Fruit fly (Drosophila melanogaster) S2 (cell line): ENCODE results near the gene CG42588.

Source experiments
- CG8478 ChIP-seq: fragments of >200 bp; optimal IDR thresholded peaks from 2 replicates; lab custom pipeline; 2018
- CTCF ChIP-seq, 2 experiments: fragments of >200 bp; optimal IDR thresholded peaks; 2 replicates each; lab custom pipeline; 2018

The CG42588 gene

DNA sequence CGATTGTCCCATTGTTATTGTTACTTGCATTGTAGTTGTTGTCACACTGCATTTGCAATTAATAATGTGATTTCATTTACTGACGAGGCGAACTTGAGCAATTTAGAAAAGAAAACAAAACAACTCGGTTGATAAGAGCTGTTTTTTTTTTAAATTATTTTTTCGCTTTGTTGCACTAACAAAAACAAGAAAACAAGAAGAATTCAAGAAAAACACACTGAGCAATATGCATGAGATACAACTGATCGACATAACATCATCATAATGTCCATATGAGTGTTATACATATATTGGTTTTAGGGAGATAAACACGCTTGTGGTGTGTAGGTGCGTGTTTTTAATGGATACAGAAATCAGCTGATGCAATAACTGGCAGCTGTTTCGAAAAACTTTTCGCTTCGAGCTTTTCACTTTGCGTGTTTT is 11.6 kb upstream of the CG42588 start:
- TF ChIP-seq CG8478 (lab: Kevin White, UChicago) (no peak), CTCF (optimal IDR thresholded peaks at IDR 0.05; lab: Kevin White, UChicago) (no peak)

DNA sequence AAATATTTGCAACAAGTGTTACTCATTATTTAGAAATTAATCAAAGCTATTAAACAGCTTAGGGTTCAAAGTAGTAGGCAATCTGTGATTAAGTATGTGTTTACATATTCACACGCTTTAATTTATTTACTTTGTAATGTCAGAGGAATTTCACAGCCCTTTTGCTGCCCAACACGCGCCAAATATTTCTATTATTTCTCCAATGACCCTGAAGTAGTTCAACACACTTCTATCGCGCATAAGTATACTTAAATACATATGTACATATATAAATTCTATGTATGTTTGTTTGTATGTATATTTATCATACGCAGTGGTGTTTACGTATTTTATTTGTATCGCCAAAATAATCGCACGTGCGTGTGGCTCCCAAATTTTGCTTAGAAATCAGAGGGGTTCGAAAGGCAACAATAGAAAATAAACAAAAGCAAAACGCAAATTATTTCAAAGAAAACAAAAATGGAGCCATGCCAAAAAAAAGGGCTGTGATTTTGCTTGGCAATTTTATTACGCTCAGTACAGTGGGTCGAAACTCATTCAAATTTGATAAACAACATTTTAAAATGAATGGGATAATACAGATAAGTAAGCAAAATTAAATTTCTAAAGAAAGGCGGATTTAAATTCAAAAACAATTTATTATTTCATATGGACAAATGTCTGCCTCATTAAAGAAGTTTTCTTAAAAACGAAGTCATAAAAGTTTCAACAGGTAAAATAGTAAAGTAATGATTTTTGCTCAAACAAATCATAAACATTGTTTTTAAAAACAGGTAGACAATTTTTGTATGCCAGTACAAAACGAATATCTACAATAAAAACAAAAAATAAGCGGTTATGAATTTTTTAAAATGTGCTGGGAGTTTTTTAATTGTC is 10.7 kb upstream of the CG42588 start:
- no peak for TF ChIP-seq CTCF (optimal IDR thresholded peaks at IDR 0.05; lab: Kevin White, UChicago)

DNA sequence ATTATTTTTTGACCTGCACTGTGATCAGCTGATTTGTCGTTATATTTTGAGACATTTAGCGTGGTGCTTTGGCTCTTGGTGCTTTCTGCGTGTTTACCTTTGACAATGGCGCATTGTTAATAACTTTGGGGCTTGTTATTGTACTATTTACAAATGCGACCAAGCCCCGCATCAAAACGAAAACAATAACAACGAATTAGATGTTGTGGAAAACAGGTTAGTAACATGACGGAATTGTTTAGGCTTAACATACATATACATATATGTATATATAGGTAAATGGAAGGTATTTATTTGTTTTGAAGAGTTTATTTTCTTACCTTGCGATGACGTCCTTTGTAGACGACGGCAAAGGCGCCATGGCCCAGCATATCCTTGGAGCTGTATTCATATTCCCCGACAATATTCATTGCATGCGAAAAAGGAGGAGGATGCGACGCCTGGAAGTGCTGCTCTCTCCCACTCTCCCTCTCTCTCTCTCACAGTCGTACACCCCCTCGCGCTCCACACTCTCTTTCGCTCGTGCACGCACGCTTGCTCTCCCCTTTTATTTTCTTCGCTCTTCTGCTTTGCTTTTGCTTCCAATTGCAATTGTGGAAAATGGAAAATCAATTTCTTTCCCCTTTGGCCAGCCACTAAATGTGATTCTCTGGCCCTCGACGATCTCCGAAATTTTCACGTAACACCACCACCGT is 9.9 kb upstream of the CG42588 start:
- TF ChIP-seq CTCF (optimal IDR thresholded peaks at IDR 0.05; lab: Kevin White, UChicago) (no peak), CG8478 (lab: Kevin White, UChicago) (no peak)

DNA sequence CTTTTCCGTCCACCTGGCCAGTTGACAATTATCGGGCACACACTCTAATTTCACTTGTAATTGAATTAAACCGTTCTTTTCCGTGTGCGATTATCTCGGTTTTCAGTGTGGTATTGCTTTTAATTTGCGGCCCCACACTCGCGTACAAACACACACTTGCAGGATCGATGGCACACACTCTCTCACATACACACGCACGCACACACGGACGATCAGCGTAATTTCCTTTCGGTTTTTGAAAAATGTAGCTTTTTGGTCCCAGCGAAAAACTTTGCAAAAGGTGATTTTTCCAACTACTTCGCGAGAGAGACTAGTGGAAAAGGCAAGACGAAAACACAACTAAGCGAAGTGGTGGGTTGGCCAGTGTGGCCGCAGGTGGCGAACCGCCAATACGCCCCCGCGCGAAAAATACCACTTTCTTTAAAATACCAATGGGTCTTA is 9.3 kb upstream of the CG42588 start, which contains the start of gene Atg1:
TSS of gene Atg1 (minus strand) at position 387 of the 441 bp plus-strand sequence.
- TF ChIP-seq CTCF (optimal IDR thresholded peaks at IDR 0.05; lab: Kevin White, UChicago) = peak; percentile 6 to 15
- no peak for TF ChIP-seq CG8478 (lab: Kevin White, UChicago)

DNA sequence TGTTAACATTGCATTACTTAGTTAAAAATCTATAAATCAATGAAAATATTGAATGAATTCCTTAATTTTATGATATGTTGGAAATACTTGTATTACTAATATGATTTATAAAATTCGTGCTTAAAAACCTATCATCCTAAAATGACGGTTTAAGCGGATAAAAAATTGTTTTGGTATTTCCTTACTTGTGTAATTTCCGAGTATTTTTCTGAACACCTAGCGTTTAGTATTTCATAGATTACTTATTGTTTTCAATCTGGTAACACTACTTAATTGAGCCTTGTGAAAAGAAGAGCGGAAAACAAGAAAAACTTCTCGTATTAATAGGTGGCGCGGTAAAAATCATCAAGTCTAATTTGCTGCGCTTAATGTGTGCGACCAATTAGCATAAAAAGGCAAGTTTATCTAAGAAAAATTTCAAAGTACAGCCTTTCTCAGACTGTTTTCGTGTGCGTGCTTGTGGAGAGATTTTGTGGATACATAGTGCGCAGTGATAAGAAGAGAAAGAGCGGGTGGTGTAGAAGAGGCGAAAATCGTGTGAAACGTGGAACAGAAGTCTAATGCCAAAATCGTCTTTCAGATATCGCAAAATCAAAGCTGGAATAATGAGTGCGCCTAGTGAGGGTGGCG is 8.3 kb upstream of the CG42588 start, which contains the start of gene Sap130:
TSS of gene Sap130 (plus strand) at position 243 of the 630 bp plus-strand sequence.
- TF ChIP-seq CG8478 (lab: Kevin White, UChicago) (no peak), CTCF (optimal IDR thresholded peaks at IDR 0.05; lab: Kevin White, UChicago) (peak; percentile 35)

DNA sequence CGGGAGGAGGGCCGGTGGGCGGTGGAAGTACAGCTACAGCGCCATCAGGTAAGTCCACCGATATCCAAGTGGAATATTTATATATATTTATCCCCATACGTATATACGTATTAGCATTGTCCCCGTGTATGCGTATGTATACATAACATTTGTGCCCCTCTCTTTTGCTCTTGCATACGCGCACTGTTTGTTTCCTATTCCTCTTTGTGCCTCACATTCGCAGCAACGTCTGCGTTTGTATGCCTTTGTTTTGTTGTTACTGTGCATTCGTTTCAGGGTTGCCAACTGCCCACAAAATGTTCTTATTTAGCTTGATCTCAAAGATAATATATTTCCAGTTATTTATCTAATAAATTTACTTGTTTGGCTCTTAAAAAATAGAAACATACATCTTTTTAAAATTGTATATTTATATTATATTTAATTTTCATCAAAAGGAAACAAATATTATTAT is 7.7 kb upstream of the CG42588 start:
- no peak for TF ChIP-seq CG8478 (lab: Kevin White, UChicago)

DNA sequence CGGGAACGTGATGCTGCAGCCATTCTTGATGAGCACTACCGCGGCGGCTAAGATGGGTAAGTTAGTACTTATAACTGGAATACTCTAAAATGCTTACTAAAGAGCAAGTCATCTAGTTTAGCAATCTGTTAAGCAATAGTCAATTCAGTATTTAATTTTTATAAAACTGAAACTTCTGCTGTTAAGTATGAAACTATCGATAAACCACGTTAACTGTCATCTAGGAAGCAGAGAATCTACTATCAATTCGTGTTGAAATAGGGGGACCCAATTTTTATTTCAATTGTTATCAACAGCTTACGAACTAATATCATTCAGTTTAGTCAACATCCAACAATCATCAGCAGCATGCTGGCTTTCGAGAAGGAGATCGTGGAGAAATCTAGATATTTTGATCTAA is 5.6 kb upstream of the CG42588 start, which contains the start of gene CG32110:
TSS of gene CG32110 (plus strand) at position 301 of the 400 bp plus-strand sequence.
- TF ChIP-seq CG8478 (lab: Kevin White, UChicago) (no peak), CTCF (optimal IDR thresholded peaks at IDR 0.05; lab: Kevin White, UChicago) (no peak)

DNA sequence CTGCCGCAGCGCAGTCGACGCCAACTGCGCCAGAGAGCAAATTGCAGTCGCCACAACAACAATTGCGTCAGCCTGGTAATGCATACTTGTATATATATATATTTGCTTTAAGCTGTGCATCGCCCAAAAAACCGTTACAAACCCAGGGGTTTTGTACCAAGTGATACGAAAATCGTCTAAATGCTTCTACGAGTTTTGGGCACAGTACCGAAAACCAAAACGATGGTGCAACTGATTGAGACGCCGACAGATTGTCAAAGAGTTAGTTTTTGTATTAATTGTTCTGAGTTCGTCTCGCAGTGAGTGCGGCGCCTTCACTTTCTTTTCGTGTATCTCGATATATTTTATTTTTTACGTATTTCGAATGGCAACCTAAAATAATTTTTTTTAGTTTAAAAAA is 752 bp downstream of the CG42588 start:
- no peak for TF ChIP-seq CTCF (optimal IDR thresholded peaks at IDR 0.05; lab: Kevin White, UChicago)
- TF ChIP-seq CG8478 (lab: Kevin White, UChicago) = no peak

DNA sequence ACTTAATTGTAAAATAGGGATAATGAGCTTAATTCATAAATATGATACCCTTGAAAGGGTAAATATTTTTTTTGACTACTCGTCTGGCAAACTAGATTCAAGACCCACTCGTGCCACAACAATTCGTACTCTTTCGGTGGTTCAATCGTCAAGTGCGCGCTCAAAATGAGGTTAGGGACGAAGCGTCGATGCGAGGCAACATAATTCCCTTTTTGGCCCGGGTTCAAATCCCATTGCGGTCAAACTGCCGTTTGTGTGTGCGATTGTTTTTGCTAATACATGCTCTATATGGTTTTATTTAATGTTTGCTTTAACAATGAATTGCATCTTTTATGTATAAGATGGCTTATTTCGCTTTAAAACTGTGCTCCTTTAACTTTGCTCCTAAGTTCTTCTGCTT is 1.7 kb downstream of the CG42588 start:
- TF ChIP-seq CTCF (optimal IDR thresholded peaks at IDR 0.05; lab: Kevin White, UChicago) (no peak), CG8478 (lab: Kevin White, UChicago) (no peak)

DNA sequence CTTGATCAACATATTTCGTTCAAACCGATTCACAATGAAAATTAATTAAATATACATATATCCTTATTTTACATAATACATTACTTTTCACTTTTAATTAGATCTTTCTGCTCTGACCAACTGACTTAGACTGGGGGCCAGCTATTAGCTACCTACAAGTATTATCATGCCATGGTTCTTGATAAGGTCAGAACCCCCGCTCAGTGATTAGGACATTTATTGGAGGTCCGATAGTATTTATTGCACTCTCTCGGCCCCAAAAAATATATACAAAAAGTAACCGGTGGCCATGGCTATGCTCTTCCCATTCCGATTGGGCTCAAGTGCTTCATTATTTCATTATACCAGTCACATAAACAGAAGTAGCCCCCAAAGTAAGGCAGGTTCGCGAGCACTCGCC is 13.7 kb downstream of the CG42588 start:
- no peak for TF ChIP-seq CTCF (optimal IDR thresholded peaks at IDR 0.05; lab: Kevin White, UChicago)
- TF ChIP-seq CG8478 (lab: Kevin White, UChicago) = no peak

DNA sequence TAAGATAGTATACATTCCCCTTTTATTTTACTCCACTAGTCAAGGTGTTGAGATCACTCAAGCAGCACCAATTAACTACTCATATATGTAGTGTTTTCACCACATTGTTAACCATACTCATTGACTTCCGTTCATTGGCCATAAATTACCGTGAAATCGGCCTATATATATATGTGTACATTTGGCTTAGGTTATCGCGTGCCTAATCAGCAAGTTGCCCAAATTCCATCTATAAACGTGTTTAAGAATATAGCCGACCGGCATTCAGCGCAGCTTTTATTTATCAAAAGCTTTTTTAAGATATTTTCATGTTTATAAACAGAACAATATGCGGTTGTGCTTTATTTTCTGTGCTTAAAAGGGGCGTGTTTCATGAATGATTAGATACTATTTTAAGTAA is 14.5 kb downstream of the CG42588 start:
- TF ChIP-seq CG8478 (lab: Kevin White, UChicago) (no peak), CTCF (optimal IDR thresholded peaks at IDR 0.05; lab: Kevin White, UChicago) (no peak)

DNA sequence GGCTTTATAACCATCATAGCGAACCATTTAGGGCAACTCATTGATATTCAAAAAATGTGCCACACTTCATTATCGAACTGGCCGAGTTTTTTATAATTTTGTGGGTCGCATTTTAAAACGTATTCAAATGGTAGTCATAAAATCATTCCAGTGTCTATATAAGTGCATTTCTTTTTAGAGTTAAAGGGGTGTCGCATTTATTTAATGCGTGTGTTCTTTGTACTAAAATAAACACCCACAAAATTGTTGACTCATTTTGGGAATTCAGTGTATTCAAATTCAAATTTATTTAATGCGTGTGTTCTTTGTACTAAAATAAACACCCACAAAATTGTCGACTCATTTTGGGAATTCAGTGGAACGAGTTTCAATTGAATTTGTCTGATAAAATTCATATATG is 16.4 kb downstream of the CG42588 start:
- TF ChIP-seq CTCF (optimal IDR thresholded peaks at IDR 0.05; lab: Kevin White, UChicago) (no peak), CG8478 (lab: Kevin White, UChicago) (no peak)

DNA sequence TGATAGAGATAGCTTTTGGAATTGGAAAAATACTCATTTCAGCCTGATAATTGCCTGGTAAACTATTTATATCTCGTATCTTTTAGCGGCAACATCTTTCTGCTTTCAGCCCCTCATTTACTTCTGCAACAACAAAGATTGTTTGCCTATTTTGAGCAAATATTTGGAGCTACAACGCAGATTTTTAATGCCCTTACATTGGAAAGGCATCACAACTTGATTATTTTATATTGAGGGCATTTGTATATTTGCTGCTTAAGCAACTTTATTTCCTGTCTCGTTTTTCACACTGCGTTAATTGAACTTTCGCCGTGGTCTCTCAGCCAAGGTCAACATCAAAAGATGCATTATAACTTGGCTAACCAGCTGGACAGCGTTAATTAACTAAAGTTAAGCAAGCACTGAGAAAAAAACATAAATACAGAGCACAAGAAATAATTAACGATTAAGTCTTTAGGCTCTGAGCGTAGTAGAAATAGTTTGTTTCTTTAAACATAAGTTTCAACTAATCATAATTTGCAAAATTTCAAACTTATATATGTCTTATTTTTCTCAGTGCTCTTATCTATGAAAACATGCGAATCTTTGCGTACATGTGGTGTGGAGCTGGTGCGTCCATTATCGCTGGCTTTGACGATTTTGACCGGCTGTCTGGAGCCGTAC is 17.4 kb downstream of the CG42588 start:
- TF ChIP-seq CTCF (optimal IDR thresholded peaks at IDR 0.05; lab: Kevin White, UChicago) (no peak), CG8478 (lab: Kevin White, UChicago) (no peak)

DNA sequence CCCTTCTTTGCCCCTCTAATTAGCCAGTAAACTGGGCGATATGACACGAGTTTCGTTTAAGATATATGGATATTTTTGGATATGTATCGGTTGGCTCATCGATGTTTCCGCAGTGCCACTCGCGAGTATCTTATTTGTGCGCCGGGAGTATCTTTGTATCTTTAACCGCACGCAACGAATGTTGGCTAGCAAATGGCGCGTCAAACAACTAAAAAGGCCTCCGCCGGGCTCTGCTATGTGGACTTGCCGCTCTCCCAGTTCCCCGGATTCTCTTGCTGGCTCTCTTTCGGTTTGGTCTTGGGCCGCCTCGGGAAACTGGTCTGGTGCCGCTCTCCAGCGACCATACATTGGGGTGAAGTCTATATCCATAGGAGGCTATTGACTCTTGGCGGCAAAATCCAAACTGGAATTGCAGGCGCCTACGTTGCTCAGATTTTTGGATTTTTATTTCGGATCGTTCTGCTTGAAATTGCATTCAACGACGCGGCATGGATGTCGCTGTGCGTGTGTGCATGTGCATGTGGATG is 18.4 kb downstream of the CG42588 start:
- TF ChIP-seq CG8478 (lab: Kevin White, UChicago) (no peak), CTCF (optimal IDR thresholded peaks at IDR 0.05; lab: Kevin White, UChicago) (no peak)
